Fruit fly (Drosophila melanogaster) whole organism, embryonic: ENCODE data around the gene Jhbp13.

Source experiments
- Ada2b ChIP-seq: fragments of 200-800 bp; sonication (Bioruptor generic); IDR thresholded peaks from 2 replicates; pipeline ENCODE4 v1.3.6; 2022; ENCODE audit warnings: missing biosample characterization, missing genetic modification characterization
- Adf1 ChIP-seq: fragments of 200-800 bp; sonication (Bioruptor generic); IDR thresholded peaks from 2 replicates; pipeline ENCODE4 v1.3.6; 2022; ENCODE audit warnings: missing biosample characterization, missing genetic modification characterization
- Antp ChIP-seq: fragments of 200-800 bp; sonication (Bioruptor generic); optimal IDR thresholded peaks from 3 replicates; lab custom pipeline; 2016; ENCODE audit warnings: missing biosample characterization, missing genetic modification characterization
- C15 ChIP-seq: fragments of 200-800 bp; sonication (Bioruptor generic); IDR thresholded peaks from 3 replicates; pipeline ENCODE4 v1.3.6; 2022; ENCODE audit warnings: missing biosample characterization, missing genetic modification characterization
- CG12155 ChIP-seq: fragments of 200-800 bp; sonication (Bioruptor generic); optimal IDR thresholded peaks from 3 replicates; lab custom pipeline; 2016; ENCODE audit warnings: missing biosample characterization, missing genetic modification characterization
- CG15479 ChIP-seq: fragments of 200-800 bp; sonication (Bioruptor generic); optimal IDR thresholded peaks from 3 replicates; lab custom pipeline; 2019; ENCODE audit warnings: missing biosample characterization, mild to moderate bottlenecking, missing genetic modification characterization, moderate library complexity
- CG18764 ChIP-seq: fragments of 200-800 bp; sonication (Bioruptor generic); optimal IDR thresholded peaks from 3 replicates; lab custom pipeline; 2016; ENCODE audit warnings: missing biosample characterization, missing genetic modification characterization
- CG34376 ChIP-seq: fragments of 200-800 bp; sonication (Bioruptor generic); optimal IDR thresholded peaks from 2 replicates; lab custom pipeline; 2018; ENCODE audit warnings: missing biosample characterization, mild to moderate bottlenecking, missing genetic modification characterization
- CG43689 ChIP-seq: fragments of 200-800 bp; sonication (Bioruptor generic); IDR thresholded peaks from 2 replicates; pipeline ENCODE4 v1.3.6; 2022; ENCODE audit warnings: missing biosample characterization, missing genetic modification characterization
- CG4404 ChIP-seq: fragments of 200-800 bp; sonication (Bioruptor generic); IDR thresholded peaks from 2 replicates; pipeline ENCODE4 v1.3.6; 2022; ENCODE audit warnings: missing biosample characterization, missing genetic modification characterization
- CG4707 ChIP-seq: fragments of 200-800 bp; sonication (Bioruptor generic); optimal IDR thresholded peaks from 2 replicates; lab custom pipeline; 2018; ENCODE audit warnings: missing biosample characterization, mild to moderate bottlenecking, missing genetic modification characterization, moderate library complexity
- CG7357 ChIP-seq: fragments of 200-800 bp; sonication (Bioruptor generic); IDR thresholded peaks from 3 replicates; pipeline ENCODE4 v1.3.6; 2022; ENCODE audit warnings: missing biosample characterization, missing genetic modification characterization
- CG7745 ChIP-seq: fragments of 200-800 bp; sonication (Bioruptor generic); optimal IDR thresholded peaks from 2 replicates; lab custom pipeline; 2018; ENCODE audit warnings: missing biosample characterization, mild to moderate bottlenecking, missing genetic modification characterization, moderate library complexity
- CG7839 ChIP-seq: fragments of 200-800 bp; sonication (Bioruptor generic); optimal IDR thresholded peaks from 3 replicates; lab custom pipeline; 2018; ENCODE audit warnings: missing biosample characterization, mild to moderate bottlenecking, missing genetic modification characterization, moderate library complexity
- CG8359 ChIP-seq: fragments of 200-800 bp; sonication (Bioruptor generic); optimal IDR thresholded peaks from 2 replicates; lab custom pipeline; 2017; ENCODE audit warnings: missing biosample characterization, mild to moderate bottlenecking, missing genetic modification characterization, borderline replicate concordance
- D ChIP-seq, 2 experiments: fragments of 200-800 bp in 1 of 2; fragments of >200 bp in 1 of 2; sonication (Bioruptor generic) in 1 of 2; optimal IDR thresholded peaks; 2 replicates in 1 of 2; 3 replicates in 1 of 2; lab custom pipeline; 2017; ENCODE audit warnings: mild to moderate bottlenecking in 1 of 2, missing biosample characterization in 1 of 2, missing genetic modification characterization in 1 of 2, missing genetic modification reagents in 1 of 2
- ERR ChIP-seq: fragments of 200-800 bp; sonication (Bioruptor generic); optimal IDR thresholded peaks from 2 replicates; lab custom pipeline; 2016; ENCODE audit warnings: missing biosample characterization, missing genetic modification characterization
- GATAe ChIP-seq: fragments of 200-800 bp; sonication (Bioruptor generic); conservative IDR thresholded peaks from 2 replicates; pipeline ENCODE4 v1.3.6; 2022; ENCODE audit warnings: missing biosample characterization, missing genetic modification characterization
- Hr51 ChIP-seq, 2 experiments: fragments of 200-800 bp; sonication (Bioruptor generic); optimal IDR thresholded peaks; 2 replicates in 1 of 2; 3 replicates in 1 of 2; lab custom pipeline; 2016 to 2018; ENCODE audit warnings: missing biosample characterization in 2 of 2, missing genetic modification characterization in 2 of 2, mild to moderate bottlenecking in 1 of 2, moderate library complexity in 1 of 2
- Kr ChIP-seq: fragments of 200-800 bp; sonication (Bioruptor generic); optimal IDR thresholded peaks from 2 replicates; lab custom pipeline; 2017; ENCODE audit warnings: missing biosample characterization, mild to moderate bottlenecking, missing genetic modification characterization
- NC2β ChIP-seq: fragments of 200-800 bp; sonication (Bioruptor generic); optimal IDR thresholded peaks from 2 replicates; lab custom pipeline; 2016; ENCODE audit warnings: missing biosample characterization, missing genetic modification characterization
- Nf-YB ChIP-seq: fragments of 200-800 bp; sonication (Bioruptor generic); optimal IDR thresholded peaks from 3 replicates; lab custom pipeline; 2019; ENCODE audit warnings: missing biosample characterization, mild to moderate bottlenecking, missing genetic modification characterization, moderate library complexity
- Nf-YC ChIP-seq: fragments of 200-800 bp; optimal IDR thresholded peaks from 3 replicates; lab custom pipeline; 2019; ENCODE audit warnings: missing biosample characterization, mild to moderate bottlenecking, missing genetic modification characterization, moderate library complexity
- Oaz ChIP-seq: fragments of 200-800 bp; sonication (Bioruptor generic); IDR thresholded peaks from 2 replicates; pipeline ENCODE4 v1.3.6; 2022; ENCODE audit warnings: missing biosample characterization, missing genetic modification characterization
- Optix ChIP-seq: fragments of 200-800 bp; sonication (Bioruptor generic); IDR thresholded peaks from 3 replicates; pipeline ENCODE4 v1.3.6; 2022; ENCODE audit warnings: missing biosample characterization, missing genetic modification characterization
- Spps ChIP-seq: fragments of 200-800 bp; sonication (Bioruptor generic); optimal IDR thresholded peaks from 2 replicates; lab custom pipeline; 2018; ENCODE audit warnings: missing biosample characterization, mild to moderate bottlenecking, missing genetic modification characterization
- Tbp ChIP-seq: fragments of >200 bp; optimal IDR thresholded peaks from 2 replicates; lab custom pipeline; 2018; ENCODE audit warnings: missing biosample characterization, missing genetic modification characterization
- Vsx1 ChIP-seq: fragments of 200-800 bp; sonication (Bioruptor generic); optimal IDR thresholded peaks from 2 replicates; lab custom pipeline; 2017; ENCODE audit warnings: missing biosample characterization, mild to moderate bottlenecking, missing genetic modification characterization, missing genetic modification reagents
- amos ChIP-seq: fragments of 200-800 bp; sonication (Bioruptor generic); IDR thresholded peaks from 2 replicates; pipeline ENCODE4 v1.3.6; 2022; ENCODE audit warnings: missing biosample characterization, missing genetic modification characterization; ENCODE audit not compliant: partially characterized antibody
- ase ChIP-seq: fragments of 200-800 bp; sonication (Bioruptor generic); IDR thresholded peaks from 3 replicates; pipeline ENCODE4 v1.3.6; 2022; ENCODE audit warnings: missing biosample characterization, missing genetic modification characterization
- cad ChIP-seq: fragments of >200 bp; optimal IDR thresholded peaks from 2 replicates; lab custom pipeline; 2017; ENCODE audit warnings: missing biosample characterization, missing genetic modification characterization
- chinmo ChIP-seq: fragments of 200-800 bp; sonication (Bioruptor generic); IDR thresholded peaks from 4 replicates; pipeline ENCODE4 v1.3.6; 2022; ENCODE audit warnings: missing biosample characterization, missing genetic modification characterization; ENCODE audit not compliant: partially characterized antibody
- eve ChIP-seq, 2 experiments: fragments of >200 bp; optimal IDR thresholded peaks; 2 replicates each; lab custom pipeline; 2017; ENCODE audit warnings: missing biosample characterization in 2 of 2, missing genetic modification characterization in 2 of 2
- gt ChIP-seq: fragments of 200-800 bp; sonication (Bioruptor generic); IDR thresholded peaks from 2 replicates; pipeline ENCODE4 v1.3.6; 2022; ENCODE audit warnings: missing biosample characterization, missing genetic modification characterization
- hb ChIP-seq: fragments of 200-800 bp; sonication (Bioruptor generic); IDR thresholded peaks from 3 replicates; pipeline ENCODE4 v1.3.6; 2022; ENCODE audit warnings: missing biosample characterization, missing genetic modification characterization; ENCODE audit not compliant: partially characterized antibody
- hth ChIP-seq: fragments of >200 bp; optimal IDR thresholded peaks from 2 replicates; lab custom pipeline; 2017; ENCODE audit warnings: inconsistent platforms
- kni ChIP-seq: fragments of 200-800 bp; sonication (Bioruptor generic); optimal IDR thresholded peaks from 3 replicates; lab custom pipeline; 2017; ENCODE audit warnings: mild to moderate bottlenecking, missing biosample characterization, missing genetic modification reagents, missing genetic modification characterization
- lov ChIP-seq, 2 experiments: fragments of 200-800 bp in 1 of 2; fragments of >200 bp in 1 of 2; sonication (Bioruptor generic) in 1 of 2; IDR thresholded peaks in 1 of 2; optimal IDR thresholded peaks in 1 of 2; 2 replicates in 1 of 2; 3 replicates in 1 of 2; pipeline versions ENCODE4 v1.3.6 to Lab custom; 2017 to 2022; ENCODE audit warnings: missing biosample characterization in 1 of 2, missing genetic modification characterization in 1 of 2
- luna ChIP-seq: fragments of 200-800 bp; sonication (Bioruptor generic); optimal IDR thresholded peaks from 2 replicates; lab custom pipeline; 2016; ENCODE audit warnings: missing biosample characterization, missing genetic modification characterization
- peb ChIP-seq: fragments of 200-800 bp; sonication (Bioruptor generic); IDR thresholded peaks from 2 replicates; pipeline ENCODE4 v1.3.6; 2022; ENCODE audit warnings: missing biosample characterization, missing genetic modification characterization
- psq ChIP-seq: fragments of 200-800 bp; sonication (Bioruptor generic); optimal IDR thresholded peaks from 2 replicates; lab custom pipeline; 2017; ENCODE audit warnings: missing biosample characterization, missing genetic modification characterization
- ssp ChIP-seq: fragments of 200-800 bp; sonication (Bioruptor generic); IDR thresholded peaks from 2 replicates; pipeline ENCODE4 v1.3.6; 2022; ENCODE audit warnings: missing biosample characterization, missing genetic modification characterization
- stc ChIP-seq: fragments of 200-800 bp; sonication (Bioruptor generic); IDR thresholded peaks from 2 replicates; pipeline ENCODE4 v1.3.6; 2022; ENCODE audit warnings: missing biosample characterization, missing genetic modification characterization
- tap ChIP-seq: fragments of 200-800 bp; optimal IDR thresholded peaks from 3 replicates; lab custom pipeline; 2019; ENCODE audit warnings: missing biosample characterization, mild to moderate bottlenecking, missing genetic modification characterization, moderate library complexity
- tll ChIP-seq, 2 experiments: fragments of 200-800 bp in 1 of 2; fragments of >200 bp in 1 of 2; sonication (Bioruptor generic) in 1 of 2; optimal IDR thresholded peaks; 2 replicates each; lab custom pipeline; 2017 to 2019; ENCODE audit warnings: missing biosample characterization in 2 of 2, missing genetic modification characterization in 2 of 2, mild to moderate bottlenecking in 1 of 2, moderate library complexity in 1 of 2
- trem ChIP-seq: fragments of 200-800 bp; optimal IDR thresholded peaks from 3 replicates; lab custom pipeline; 2019; ENCODE audit warnings: missing biosample characterization, mild to moderate bottlenecking, missing genetic modification characterization, moderate library complexity
- twi ChIP-seq: fragments of 200-800 bp; optimal IDR thresholded peaks from 2 replicates; lab custom pipeline; 2019; ENCODE audit warnings: missing biosample characterization, mild to moderate bottlenecking, missing genetic modification characterization, moderate library complexity
- tx ChIP-seq: fragments of 200-800 bp; sonication (Bioruptor generic); optimal IDR thresholded peaks from 2 replicates; lab custom pipeline; 2016; ENCODE audit warnings: missing biosample characterization, missing genetic modification characterization
- zen ChIP-seq: fragments of 200-800 bp; sonication (Bioruptor generic); optimal IDR thresholded peaks from 3 replicates; lab custom pipeline; 2018; ENCODE audit warnings: missing biosample characterization, mild to moderate bottlenecking, missing genetic modification characterization, moderate library complexity
- zfh1 ChIP-seq: fragments of 200-800 bp; sonication (Bioruptor generic); IDR thresholded peaks from 3 replicates; pipeline ENCODE4 v1.3.6; 2022; ENCODE audit warnings: missing biosample characterization, missing genetic modification characterization

Jhbp13 gene

DNA sequence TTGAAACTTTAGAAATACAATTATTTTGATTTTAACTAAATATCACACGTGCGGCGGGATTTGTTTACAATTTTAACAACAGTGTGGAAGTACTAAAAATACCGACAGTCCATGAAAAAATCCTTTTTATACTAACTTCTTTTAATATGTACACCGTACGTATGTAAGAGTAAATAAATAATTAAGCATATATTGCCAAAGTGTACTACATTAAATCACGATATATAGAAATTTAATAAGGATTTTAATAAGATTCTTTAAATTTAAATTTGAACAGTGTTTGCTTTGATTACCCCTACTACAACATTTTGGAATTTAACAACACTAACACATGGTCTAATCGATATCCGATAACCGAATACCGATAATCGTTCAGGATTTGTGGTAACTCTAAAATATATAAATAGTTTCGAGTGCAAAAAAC lies 17.6 kb upstream of the Jhbp13 start, which contains the start of the genes Ski6 and CG16812 (continued):
- no peak for TF ChIP-seq CG8359
- peak; percentile 51 for TF ChIP-seq NC2β (GFP tag; lab: Kevin White, UChicago)
- TF ChIP-seq lov (optimal IDR thresholded peaks at IDR 0.05; lab: Kevin White, UChicago), result no peak
- no peak for TF ChIP-seq lov (GFP tag; IDR thresholded peaks at IDR 0.05; lab: Robert Waterston, UW)
- TF ChIP-seq Tbp, result no peak
- TF ChIP-seq CG18764 (GFP tag; lab: Kevin White, UChicago), result peak; percentile 47
- no peak for TF ChIP-seq tap (tag; lab: Kevin White, UChicago)
- peak; percentile 16; the same call in 1 of the 2 replicates for TF ChIP-seq amos (GFP tag; lab: Robert Waterston, UW)
- no peak for TF ChIP-seq CG7745 (tag; lab: Kevin White, UChicago)
- TF ChIP-seq CG4707 (GFP tag; lab: Kevin White, UChicago), result no peak
- TF ChIP-seq CG7357 (GFP tag; lab: Robert Waterston, UW), result no peak
- TF ChIP-seq Adf1 (GFP tag; lab: Robert Waterston, UW), result no peak
- peak; percentile 65; the same call in 2 of the 3 replicates for TF ChIP-seq ase
- no peak for TF ChIP-seq GATAe
- no peak for TF ChIP-seq eve (GFP tag; optimal IDR thresholded peaks at IDR 0.05; lab: Kevin White, UChicago)
- no peak for TF ChIP-seq Nf-YC (tag; lab: Kevin White, UChicago)
- TF ChIP-seq Antp (GFP tag; lab: Kevin White, UChicago), result no peak
- TF ChIP-seq ssp (GFP tag; lab: Robert Waterston, UW), result peak; percentile 50; the same call in 1 of the 2 replicates
- TF ChIP-seq CG34376 (GFP tag; lab: Kevin White, UChicago), result no peak
- peak; percentile 77 for TF ChIP-seq CG12155
- TF ChIP-seq CG43689 (GFP tag; lab: Robert Waterston, UW), result no peak
- no peak for TF ChIP-seq hb (GFP tag; lab: Robert Waterston, UW)
- TF ChIP-seq Nf-YB, result peak; percentile 47
- no peak for TF ChIP-seq C15
- TF ChIP-seq peb (GFP tag; lab: Robert Waterston, UW), result 0 out of 2 replicates have a peak, but pooled peaks have one; percentile 12
- TF ChIP-seq trem, result peak; percentile 89

DNA sequence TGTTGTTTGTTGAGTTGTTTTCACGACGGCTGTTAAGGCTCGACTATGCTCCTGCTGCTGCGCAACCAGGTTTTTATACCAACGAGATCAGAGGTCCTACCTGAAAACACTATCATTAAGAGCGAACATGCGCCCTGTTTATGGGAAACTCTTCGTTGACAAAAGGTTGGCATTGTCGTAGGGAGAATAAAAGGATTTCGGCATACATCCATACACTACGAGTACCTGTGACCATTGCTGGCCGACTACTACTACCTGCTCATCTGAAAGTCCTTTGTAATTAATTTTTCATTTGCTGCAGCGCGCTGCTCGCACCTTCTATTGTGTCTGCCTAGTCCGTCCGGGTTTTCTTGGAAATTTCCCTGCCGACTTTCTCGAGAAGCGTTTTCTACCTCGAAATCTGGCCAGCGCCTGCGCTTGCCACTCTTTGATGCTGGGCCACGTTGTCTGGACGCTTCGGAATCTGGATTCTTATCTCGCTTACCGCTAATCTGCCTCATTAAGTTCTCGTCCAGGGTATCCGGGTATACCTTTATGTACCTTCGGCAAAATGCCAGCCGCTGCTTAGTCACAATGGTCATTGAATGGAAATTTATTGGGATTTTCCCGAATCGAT lies 14.5 kb upstream of the Jhbp13 start, which contains the start of gene CG15480:
Gene CG15480 (minus strand): TSS at position 51 of the 616 bp plus-strand sequence.
- TF ChIP-seq CG7839 (tag; lab: Kevin White, UChicago) (no peak), Kr (GFP tag; lab: Kevin White, UChicago) (peak; percentile 90), Spps (tag; lab: Kevin White, UChicago) (no peak), cad (GFP tag; lab: Kevin White, UChicago) (peak; percentile 78), D (optimal IDR thresholded peaks at IDR 0.05; lab: Kevin White, UChicago) (peak; percentile 99), D (GFP tag; optimal IDR thresholded peaks at IDR 0.05; lab: Kevin White, UChicago) (no peak), gt (0 out of 2 replicates have a peak, but pooled peaks have one; percentile 18), Ada2b (GFP tag; lab: Robert Waterston, UW) (no peak), tll (GFP tag; optimal IDR thresholded peaks at IDR 0.05; lab: Kevin White, UChicago) (peak in 1 of 2 experiments; percentile 96), psq (no peak), CG15479 (GFP tag; lab: Kevin White, UChicago) (peak; percentile 97), Vsx1 (no peak), hth (lab: Kevin White, UChicago) (no peak), zen (peak; percentile 99), stc (GFP tag; lab: Robert Waterston, UW) (no peak), Optix (GFP tag; lab: Robert Waterston, UW) (no peak), ERR (GFP tag; lab: Kevin White, UChicago) (no peak), kni (GFP tag; lab: Kevin White, UChicago) (peak; percentile 49), Hr51 (GFP tag; optimal IDR thresholded peaks at IDR 0.05; lab: Kevin White, UChicago) (no peak), zfh1 (no peak), CG4404 (no peak), chinmo (GFP tag; lab: Robert Waterston, UW) (0 out of 4 replicates have a peak, but pooled peaks have one; percentile 5), Oaz (GFP tag; lab: Robert Waterston, UW) (no peak), luna (GFP tag; lab: Kevin White, UChicago) (no peak), twi (tag; lab: Kevin White, UChicago) (peak; percentile 62), tx (no peak)
